Worm (Caenorhabditis elegans) whole organism, L4 larva: ENCODE measurements around the gene Y116A8C.30.
A peak's percentile ranks its signal among the peaks of the same experiment; 100 is the strongest.

Experiments used
- D1046.2 ChIP-seq: fragments of 200-800 bp; sonication (Bioruptor generic); IDR thresholded peaks from 2 replicates; pipeline ENCODE4 v1.3.6; 2022; ENCODE audit warnings: missing genetic modification characterization, missing compliant biosample characterization
- F10B5.3 ChIP-seq: sonication (generic microtip); optimal IDR thresholded peaks from 2 replicates; lab custom pipeline; 2016; ENCODE audit warnings: mild to moderate bottlenecking, missing genetic modification characterization, missing compliant biosample characterization
- F26F4.8 ChIP-seq: fragments of 200-800 bp; sonication (Bioruptor generic); conservative IDR thresholded peaks from 2 replicates; pipeline ENCODE4 v1.3.6; 2022; ENCODE audit warnings: missing genetic modification characterization, missing compliant biosample characterization
- F37D6.2 ChIP-seq: sonication (generic microtip); optimal IDR thresholded peaks from 2 replicates; lab custom pipeline; 2016; ENCODE audit warnings: mild to moderate bottlenecking, missing genetic modification characterization, missing compliant biosample characterization
- F44E2.7 ChIP-seq: fragments of 200-800 bp; sonication (Bioruptor generic); IDR thresholded peaks from 2 replicates; pipeline ENCODE4 v2.1.2; 2022; ENCODE audit warnings: missing genetic modification characterization, missing compliant biosample characterization
- F49E8.2 ChIP-seq: sonication (generic microtip); optimal IDR thresholded peaks from 2 replicates; lab custom pipeline; 2016; ENCODE audit warnings: missing compliant biosample characterization, mild to moderate bottlenecking, missing genetic modification characterization, borderline replicate concordance
- T26A8.4 ChIP-seq: fragments of 200-800 bp; sonication (Bioruptor generic); IDR thresholded peaks from 2 replicates; pipeline ENCODE4 v1.3.6; 2022; ENCODE audit warnings: missing genetic modification characterization, missing compliant biosample characterization
- Y75B8A.6 ChIP-seq: fragments of 200-800 bp; sonication (Bioruptor generic); IDR thresholded peaks from 2 replicates; pipeline ENCODE4 v1.3.6; 2022; ENCODE audit warnings: missing genetic modification reagents, missing genetic modification characterization, missing compliant biosample characterization
- ZK546.5 ChIP-seq, 2 experiments: sonication (generic microtip); optimal IDR thresholded peaks; 2 replicates each; lab custom pipeline; 2017; ENCODE audit warnings: missing biosample characterization in 2 of 2, missing genetic modification characterization in 2 of 2
- aha-1 ChIP-seq: fragments of 150-350 bp; peaks from one replicate; lab custom pipeline; 2014; ENCODE audit warnings: missing biosample characterization, missing genetic modification characterization
- aly-2 ChIP-seq: sonication (generic microtip); optimal IDR thresholded peaks from 2 replicates; lab custom pipeline; 2018; ENCODE audit warnings: missing biosample characterization, missing genetic modification characterization
- ceh-28 ChIP-seq: fragments of 150-350 bp; optimal IDR thresholded peaks from 2 replicates; lab custom pipeline; 2014; ENCODE audit warnings: missing biosample characterization, missing genetic modification reagents, missing genetic modification characterization
- ceh-32 ChIP-seq: sonication (generic microtip); optimal IDR thresholded peaks from 2 replicates; lab custom pipeline; 2016; ENCODE audit warnings: mild to moderate bottlenecking, missing genetic modification characterization, missing compliant biosample characterization; ENCODE audit not compliant: poor library complexity
- ceh-44 ChIP-seq: fragments of 200-800 bp; sonication (Bioruptor generic); IDR thresholded peaks from 2 replicates; pipeline ENCODE4 v1.3.6; 2022; ENCODE audit warnings: missing genetic modification reagents, missing genetic modification characterization, missing compliant biosample characterization
- ces-1 ChIP-seq: fragments of 150-350 bp; sonication (generic microtip); optimal IDR thresholded peaks from 4 replicates; lab custom pipeline; 2014; ENCODE audit warnings: missing biosample characterization, missing genetic modification reagents, missing genetic modification characterization
- cey-2 ChIP-seq: sonication (generic microtip); optimal IDR thresholded peaks from 3 replicates; lab custom pipeline; 2017; ENCODE audit warnings: missing genetic modification characterization, mild to moderate bottlenecking, missing compliant biosample characterization, antibody characterized with exemption, borderline replicate concordance; ENCODE audit not compliant: insufficient read depth
- daf-8 ChIP-seq: fragments of 200-800 bp; sonication (Bioruptor generic); IDR thresholded peaks from 2 replicates; pipeline ENCODE4 v1.3.6; 2022; ENCODE audit warnings: missing genetic modification characterization, missing compliant biosample characterization
- dmd-6 ChIP-seq: fragments of 200-800 bp; sonication (Bioruptor generic); IDR thresholded peaks from 2 replicates; pipeline ENCODE4 v1.3.6; 2022; ENCODE audit warnings: missing genetic modification reagents, missing genetic modification characterization, missing compliant biosample characterization
- dmd-8 ChIP-seq: fragments of 200-800 bp; sonication (Bioruptor generic); IDR thresholded peaks from 2 replicates; pipeline ENCODE4 v1.3.6; 2022; ENCODE audit warnings: missing genetic modification characterization, missing compliant biosample characterization
- dmd-9 ChIP-seq: fragments of 200-800 bp; sonication (Bioruptor generic); IDR thresholded peaks from 2 replicates; pipeline ENCODE4 v1.3.6; 2022; ENCODE audit warnings: missing genetic modification reagents, missing genetic modification characterization, missing compliant biosample characterization
- dpl-1 ChIP-seq: fragments of 150-350 bp; optimal IDR thresholded peaks from 2 replicates; lab custom pipeline; 2014; ENCODE audit warnings: missing biosample characterization, missing genetic modification reagents, missing genetic modification characterization
- dve-1 ChIP-seq: sonication (generic microtip); optimal IDR thresholded peaks from 2 replicates; lab custom pipeline; 2017; ENCODE audit warnings: antibody characterized with exemption, mild to moderate bottlenecking, missing genetic modification characterization, missing compliant biosample characterization; ENCODE audit not compliant: insufficient read depth
- hlh-11 ChIP-seq: fragments of 200-800 bp; sonication (Bioruptor generic); optimal IDR thresholded peaks from 2 replicates; lab custom pipeline; 2018; ENCODE audit warnings: mild to moderate bottlenecking, missing genetic modification characterization, missing compliant biosample characterization
- hlh-30 ChIP-seq: sonication (generic microtip); optimal IDR thresholded peaks from 2 replicates; lab custom pipeline; 2017; ENCODE audit warnings: antibody characterized with exemption, mild to moderate bottlenecking, missing genetic modification characterization, missing compliant biosample characterization; ENCODE audit not compliant: insufficient read depth
- lim-7 ChIP-seq: fragments of 200-800 bp; sonication (Bioruptor generic); IDR thresholded peaks from 2 replicates; pipeline ENCODE4 v1.3.6; 2022; ENCODE audit warnings: missing genetic modification characterization, missing compliant biosample characterization
- lin-1 ChIP-seq: fragments of 200-800 bp; sonication (Bioruptor generic); IDR thresholded peaks from 2 replicates; pipeline ENCODE4 v1.3.6; 2022; ENCODE audit warnings: missing genetic modification reagents, missing genetic modification characterization, missing compliant biosample characterization
- lin-13 ChIP-seq: fragments of 150-350 bp; optimal IDR thresholded peaks from 2 replicates; lab custom pipeline; 2014; ENCODE audit warnings: missing biosample characterization, missing genetic modification reagents, missing genetic modification characterization
- lin-15B ChIP-seq: fragments of 150-350 bp; sonication (generic microtip); optimal IDR thresholded peaks from 3 replicates; lab custom pipeline; 2014; ENCODE audit warnings: missing biosample characterization, missing genetic modification characterization
- lin-29 ChIP-seq: fragments of 200-800 bp; sonication (Bioruptor generic); IDR thresholded peaks from 2 replicates; pipeline ENCODE4 v1.3.6; 2022; ENCODE audit warnings: missing genetic modification reagents, missing genetic modification characterization, missing compliant biosample characterization
- madf-5 ChIP-seq, 2 experiments: fragments of 200-800 bp; sonication (Bioruptor generic); IDR thresholded peaks; 2 replicates each; pipeline ENCODE4 v1.3.6; 2022; ENCODE audit warnings: missing compliant biosample characterization in 2 of 2, missing genetic modification characterization in 2 of 2
- madf-9 ChIP-seq: fragments of 200-800 bp; sonication (Bioruptor generic); conservative IDR thresholded peaks from 2 replicates; pipeline ENCODE4 v1.3.6; 2022; ENCODE audit warnings: missing genetic modification reagents, missing genetic modification characterization, missing compliant biosample characterization
- mdl-1 ChIP-seq, 2 experiments: fragments of 150-350 bp in 1 of 2; sonication (generic microtip) in 1 of 2; optimal IDR thresholded peaks; 2 replicates each; lab custom pipeline; 2014 to 2017; ENCODE audit warnings: missing biosample characterization in 2 of 2, missing genetic modification characterization in 2 of 2
- mdt-29 ChIP-seq: fragments of 200-800 bp; sonication (Bioruptor generic); IDR thresholded peaks from 2 replicates; pipeline ENCODE4 v1.3.6; 2022; ENCODE audit warnings: missing genetic modification reagents, missing genetic modification characterization, missing compliant biosample characterization
- mep-1 ChIP-seq: fragments of 150-350 bp; sonication (generic microtip); optimal IDR thresholded peaks from 3 replicates; lab custom pipeline; 2014; ENCODE audit warnings: missing biosample characterization, missing genetic modification characterization
- mes-2 ChIP-seq: sonication (generic microtip); optimal IDR thresholded peaks from 2 replicates; lab custom pipeline; 2016; ENCODE audit warnings: missing genotype, mild to moderate bottlenecking, missing genetic modification characterization, missing compliant biosample characterization; ENCODE audit not compliant: poor library complexity, severe bottlenecking
- mxl-3 ChIP-seq: fragments of 200-800 bp; sonication (Bioruptor generic); optimal IDR thresholded peaks from 2 replicates; lab custom pipeline; 2018; ENCODE audit warnings: mild to moderate bottlenecking, missing genetic modification characterization, missing compliant biosample characterization
- nhr-11 ChIP-seq: fragments of 150-350 bp; optimal IDR thresholded peaks from 2 replicates; lab custom pipeline; 2014; ENCODE audit warnings: missing biosample characterization, missing genetic modification characterization
- nhr-111 ChIP-seq: fragments of 200-800 bp; sonication (Bioruptor generic); optimal IDR thresholded peaks from 2 replicates; lab custom pipeline; 2018; ENCODE audit warnings: mild to moderate bottlenecking, missing genetic modification characterization, missing compliant biosample characterization
- nhr-28 ChIP-seq: fragments of 150-350 bp; optimal IDR thresholded peaks from 2 replicates; lab custom pipeline; 2014; ENCODE audit warnings: missing biosample characterization, missing genetic modification characterization
- nhr-6 ChIP-seq: fragments of 150-350 bp; optimal IDR thresholded peaks from 2 replicates; lab custom pipeline; 2014; ENCODE audit warnings: missing biosample characterization, missing genetic modification characterization
- nhr-76 ChIP-seq: fragments of 150-350 bp; optimal IDR thresholded peaks from 2 replicates; lab custom pipeline; 2014; ENCODE audit warnings: missing biosample characterization, missing genetic modification characterization
- nhr-77 ChIP-seq: fragments of 150-350 bp; optimal IDR thresholded peaks from 2 replicates; lab custom pipeline; 2014; ENCODE audit warnings: missing biosample characterization, missing genetic modification characterization
- skn-1 ChIP-seq: fragments of 150-350 bp; optimal IDR thresholded peaks from 2 replicates; lab custom pipeline; 2014; ENCODE audit warnings: missing biosample characterization, missing genetic modification characterization
- snpc-1.2 ChIP-seq: fragments of 200-800 bp; sonication (Bioruptor generic); IDR thresholded peaks from 2 replicates; pipeline ENCODE4 v1.3.6; 2022; ENCODE audit warnings: missing genetic modification reagents, missing genetic modification characterization, missing compliant biosample characterization
- spr-3 ChIP-seq: fragments of 200-800 bp; sonication (Bioruptor generic); optimal IDR thresholded peaks from 2 replicates; lab custom pipeline; 2018; ENCODE audit warnings: mild to moderate bottlenecking, missing genetic modification characterization, missing compliant biosample characterization
- tag-97 ChIP-seq: fragments of 200-800 bp; sonication (Bioruptor generic); IDR thresholded peaks from 2 replicates; pipeline ENCODE4 v1.3.6; 2022; ENCODE audit warnings: missing genetic modification characterization, missing compliant biosample characterization
- tra-1 ChIP-seq: fragments of 200-800 bp; sonication (Bioruptor generic); IDR thresholded peaks from 2 replicates; pipeline ENCODE4 v1.3.6; 2022; ENCODE audit warnings: missing genetic modification reagents, missing genetic modification characterization, missing compliant biosample characterization
- unc-39 ChIP-seq: sonication (generic microtip); optimal IDR thresholded peaks from 2 replicates; lab custom pipeline; 2017; ENCODE audit warnings: missing biosample characterization, missing genetic modification characterization
- zfp-2 ChIP-seq: sonication (generic microtip); optimal IDR thresholded peaks from 2 replicates; lab custom pipeline; 2016; ENCODE audit warnings: mild to moderate bottlenecking, missing genetic modification characterization, missing compliant biosample characterization

Gene Y116A8C.30

DNA sequence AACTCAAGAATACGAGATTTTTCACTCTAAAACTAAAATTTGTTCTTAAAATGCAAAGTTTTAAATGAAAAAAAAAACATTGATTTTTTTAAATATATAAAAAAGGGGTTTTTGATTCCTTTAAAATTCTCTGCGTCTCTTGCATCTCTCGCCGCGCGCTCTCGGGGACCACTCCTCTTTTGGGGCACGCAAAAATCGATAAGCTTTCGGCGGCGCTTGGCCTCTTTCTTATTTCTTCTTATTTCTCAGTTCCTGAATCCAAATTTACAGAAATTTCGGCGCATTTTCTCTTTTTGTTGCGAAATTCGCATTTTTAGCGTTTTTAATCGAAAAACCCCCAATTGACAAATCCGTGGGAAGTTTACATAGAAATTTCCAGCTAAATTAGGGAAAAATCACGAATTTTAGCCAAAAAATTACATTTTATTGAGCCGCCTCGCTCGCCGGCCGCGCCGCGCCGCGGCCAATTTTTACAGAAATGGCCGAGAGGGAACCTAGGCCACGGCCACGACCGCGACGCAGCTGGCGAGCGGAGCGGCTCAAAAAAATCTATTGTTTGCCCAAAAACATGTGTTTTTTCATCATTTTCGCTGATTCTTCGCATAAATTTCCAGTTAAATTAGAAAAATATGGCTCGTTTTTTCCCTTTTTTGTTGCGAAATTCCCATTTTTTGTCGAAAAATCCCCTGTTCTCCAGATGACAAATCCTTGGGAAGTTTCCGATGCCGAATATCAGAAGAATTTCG is 15.6 kb upstream of the Y116A8C.30 start, which contains the start of gene itsn-1 (continued):
- no peak for TF ChIP-seq dpl-1
- 0 out of 2 replicates have a peak, but pooled peaks have one; percentile 13 for TF ChIP-seq tra-1 (GFP tag; lab: Robert Waterston, UW)
- TF ChIP-seq unc-39 (tag; lab: Kevin White, UChicago) = no peak
- TF ChIP-seq nhr-76 (tag; lab: Kevin White, UChicago) = no peak
- no peak for TF ChIP-seq lim-7 (GFP tag; lab: Robert Waterston, UW)
- 0 out of 4 replicates have a peak, but pooled peaks of 1 of the 2 experiments have one; percentile 46 for TF ChIP-seq madf-5 (GFP tag; IDR thresholded peaks at IDR 0.05; lab: Robert Waterston, UW)
- peak; percentile 24 for TF ChIP-seq aha-1 (tag; lab: Kevin White, UChicago)
- peak; percentile 46 for TF ChIP-seq mes-2 (tag; lab: Kevin White, UChicago)
- TF ChIP-seq F49E8.2 (tag; lab: Kevin White, UChicago) = no peak

DNA sequence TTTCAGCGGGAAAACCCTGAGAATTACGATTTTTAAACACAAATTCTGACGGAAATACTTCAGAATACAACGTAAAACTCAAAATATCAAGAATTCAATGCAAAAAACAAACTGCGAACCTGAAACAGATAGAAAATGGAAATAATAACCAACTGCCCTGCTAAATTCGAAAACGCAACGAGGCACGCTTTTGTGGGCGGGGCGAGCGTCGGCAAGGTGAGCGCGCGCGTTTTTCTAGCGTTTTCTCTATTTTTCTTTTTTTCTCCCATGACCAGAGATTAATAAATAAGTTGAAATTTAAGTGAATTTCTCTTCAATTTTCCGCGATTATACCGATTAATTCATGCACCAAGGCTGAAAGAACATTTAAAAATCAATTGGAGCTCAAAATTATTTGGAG is 15.1 kb upstream of the Y116A8C.30 start, which contains the start of gene uaf-2:
TSS of gene uaf-2 (minus strand) at position 183 of the 400 bp plus-strand sequence.
- no peak for TF ChIP-seq F26F4.8
- TF ChIP-seq nhr-76 (tag; lab: Kevin White, UChicago) = no peak
- TF ChIP-seq nhr-111 (GFP tag; lab: Kevin White, UChicago) = no peak
- TF ChIP-seq F10B5.3 (tag; lab: Kevin White, UChicago) = no peak
- TF ChIP-seq daf-8 (GFP tag; lab: Robert Waterston, UW) = no peak
- no peak for TF ChIP-seq lin-15B (tag; lab: Kevin White, UChicago)
- no peak for TF ChIP-seq nhr-6 (tag; lab: Kevin White, UChicago)
- no peak for TF ChIP-seq D1046.2 (GFP tag; lab: Robert Waterston, UW)
- no peak for TF ChIP-seq aly-2 (tag; lab: Kevin White, UChicago)
- TF ChIP-seq zfp-2 = no peak
- peak; percentile 36 for TF ChIP-seq snpc-1.2 (GFP tag; lab: Robert Waterston, UW)
- TF ChIP-seq hlh-30 (tag; lab: Kevin White, UChicago) = peak; percentile 50
- TF ChIP-seq tag-97 (GFP tag; lab: Robert Waterston, UW) = no peak
- peak; percentile 19 for TF ChIP-seq dve-1 (tag; lab: Kevin White, UChicago)
- no peak for TF ChIP-seq T26A8.4 (GFP tag; lab: Robert Waterston, UW)
- TF ChIP-seq cey-2 = no peak
- no peak for TF ChIP-seq Y75B8A.6 (GFP tag; lab: Robert Waterston, UW)
- no peak for TF ChIP-seq spr-3 (GFP tag; lab: Kevin White, UChicago)
- no peak for TF ChIP-seq lin-29 (GFP tag; lab: Robert Waterston, UW)
- TF ChIP-seq lin-13 (GFP tag; lab: Kevin White, UChicago) = no peak
- no peak for TF ChIP-seq madf-9 (GFP tag; lab: Robert Waterston, UW)
- no peak for TF ChIP-seq dmd-8 (GFP tag; lab: Robert Waterston, UW)
- no peak for TF ChIP-seq mdl-1 (tag; optimal IDR thresholded peaks at IDR 0.05; lab: Kevin White, UChicago)
- no peak for TF ChIP-seq nhr-28 (tag; lab: Kevin White, UChicago)
- TF ChIP-seq ZK546.5 (tag; optimal IDR thresholded peaks at IDR 0.05; lab: Kevin White, UChicago) = no peak
- TF ChIP-seq hlh-11 (tag; lab: Kevin White, UChicago) = no peak
- TF ChIP-seq ceh-44 (GFP tag; lab: Robert Waterston, UW) = no peak
- no peak for TF ChIP-seq mxl-3 (GFP tag; lab: Kevin White, UChicago)
- TF ChIP-seq nhr-77 (tag; lab: Kevin White, UChicago) = no peak
- TF ChIP-seq ces-1 (GFP tag; lab: Kevin White, UChicago) = no peak
- TF ChIP-seq dmd-9 (GFP tag; lab: Robert Waterston, UW) = no peak
- TF ChIP-seq lin-1 (GFP tag; lab: Robert Waterston, UW) = no peak
- TF ChIP-seq nhr-11 (tag; lab: Kevin White, UChicago) = no peak
- no peak for TF ChIP-seq ceh-28 (tag; lab: Kevin White, UChicago)
- peak; percentile 65 for TF ChIP-seq mep-1 (tag; lab: Kevin White, UChicago)
- TF ChIP-seq skn-1 (tag; lab: Kevin White, UChicago) = no peak
- TF ChIP-seq dmd-6 = no peak
- no peak for TF ChIP-seq F37D6.2
- TF ChIP-seq mdt-29 (GFP tag; lab: Robert Waterston, UW) = no peak
- no peak for TF ChIP-seq ceh-32 (tag; lab: Kevin White, UChicago)
- TF ChIP-seq F44E2.7 (GFP tag; lab: Robert Waterston, UW) = no peak
- peak; percentile 44 for TF ChIP-seq dpl-1
